Fruit fly (Drosophila melanogaster) ovary, adult (tissue): ENCODE results near the gene dpr2.

Experiments
- CG17801 ChIP-seq: fragments of 200-800 bp; optimal IDR thresholded peaks from 2 replicates; lab custom pipeline; 2019; ENCODE audit warnings: missing biosample characterization, mild to moderate bottlenecking, missing genetic modification characterization, moderate library complexity; ENCODE audit not compliant: partially characterized antibody

The dpr2 gene

dm6 chr2L:10963979-10964378, at the start of gene dpr2:
Gene dpr2 (minus strand): TSS chr2L:10964153.
- TF ChIP-seq CG17801 (GFP tag; lab: Kevin White, UChicago) = no peak

dm6 chr2L:11010999-11011398, 47.0 kb upstream of the dpr2 start, which contains the start of the genes Art8 and dUTPase:
Gene Art8 (minus strand): TSS chr2L:11011086.
Gene dUTPase (plus strand): TSS chr2L:11011312.
- peak; percentile 69 for TF ChIP-seq CG17801 (GFP tag; lab: Kevin White, UChicago)

DNA sequence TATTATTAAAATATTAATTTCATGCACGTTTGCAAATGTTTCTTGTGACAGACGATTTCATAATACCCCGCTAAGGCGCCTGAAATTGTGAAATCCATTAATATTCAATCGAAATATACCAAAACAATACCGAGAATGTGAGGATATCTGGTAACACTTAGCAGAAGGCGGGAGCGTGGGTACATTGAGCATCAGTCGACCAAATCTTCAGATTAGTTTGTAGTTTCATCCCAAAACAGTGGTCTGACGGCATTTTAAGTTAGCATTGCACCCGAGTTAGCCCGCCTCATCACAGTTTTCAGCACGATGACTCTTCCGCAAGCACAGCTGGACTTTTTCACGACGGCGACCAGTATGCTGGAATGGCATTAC, 40.7 kb upstream of the dpr2 start, which contains the start of gene Nup154:
Gene Nup154 (plus strand): TSS at position 147 of the 372 bp plus-strand sequence.
- no peak for TF ChIP-seq CG17801 (GFP tag; lab: Kevin White, UChicago)

dm6 chr2L:11003925-11004673, 40.1 kb upstream of the dpr2 start, which contains the start of gene RpL9:
Gene RpL9 (minus strand): TSS chr2L:11004189.
- peak; percentile 84 for TF ChIP-seq CG17801 (GFP tag; lab: Kevin White, UChicago)

- no peak for TF ChIP-seq CG17801 (GFP tag; lab: Kevin White, UChicago)
These were observed 37.6 kb upstream of the dpr2 start, which contains the start of the genes aub and lectin-33A for dm6 chr2L:11001376-11002122. Gene aub (minus strand): TSS chr2L:11001476. Gene lectin-33A (plus strand): TSS chr2L:11002072.

DNA sequence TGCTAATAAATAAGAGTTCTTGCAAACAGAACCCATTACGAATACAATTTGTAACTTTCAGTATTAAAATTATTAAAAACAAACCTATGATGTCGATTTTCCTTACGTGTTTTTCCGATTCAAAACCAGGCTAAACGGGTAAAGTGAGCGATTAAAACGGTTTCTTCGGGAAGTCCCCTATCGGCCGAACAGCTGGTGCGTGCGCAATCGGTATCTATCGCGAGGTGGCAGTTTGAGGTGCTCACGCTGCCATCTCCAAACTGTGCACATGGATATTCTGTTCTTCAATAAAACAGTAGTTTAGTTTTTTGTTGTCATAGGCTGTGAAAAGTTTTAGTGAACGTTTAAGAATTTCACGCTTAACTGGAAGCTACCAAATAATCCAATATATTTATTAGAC, 25.2 kb upstream of the dpr2 start, which contains the start of gene TTLL4A:
Gene TTLL4A (plus strand): TSS at position 240 of the 400 bp plus-strand sequence.
- peak; percentile 38 for TF ChIP-seq CG17801 (GFP tag; lab: Kevin White, UChicago)

DNA sequence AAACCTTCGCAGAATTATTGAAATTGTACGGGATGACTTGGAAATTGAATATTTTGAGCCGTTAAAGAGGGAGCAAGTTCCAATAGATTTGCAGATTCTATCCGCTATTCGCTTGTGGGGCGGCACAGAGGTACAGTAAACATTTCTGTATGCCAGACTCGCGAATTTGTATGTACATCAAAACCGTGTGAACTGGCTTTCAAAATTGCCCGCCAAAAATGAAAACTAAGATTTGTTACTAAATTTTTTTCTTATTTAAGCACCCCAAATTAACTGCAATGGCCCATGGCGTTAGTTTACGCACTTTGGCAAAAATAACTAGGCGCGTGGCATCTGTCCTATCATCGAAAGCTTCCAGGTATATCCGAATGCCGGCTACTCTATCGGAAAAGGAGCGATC, 24.1 kb upstream of the dpr2 start:
- TF ChIP-seq CG17801 (GFP tag; lab: Kevin White, UChicago) = no peak

DNA sequence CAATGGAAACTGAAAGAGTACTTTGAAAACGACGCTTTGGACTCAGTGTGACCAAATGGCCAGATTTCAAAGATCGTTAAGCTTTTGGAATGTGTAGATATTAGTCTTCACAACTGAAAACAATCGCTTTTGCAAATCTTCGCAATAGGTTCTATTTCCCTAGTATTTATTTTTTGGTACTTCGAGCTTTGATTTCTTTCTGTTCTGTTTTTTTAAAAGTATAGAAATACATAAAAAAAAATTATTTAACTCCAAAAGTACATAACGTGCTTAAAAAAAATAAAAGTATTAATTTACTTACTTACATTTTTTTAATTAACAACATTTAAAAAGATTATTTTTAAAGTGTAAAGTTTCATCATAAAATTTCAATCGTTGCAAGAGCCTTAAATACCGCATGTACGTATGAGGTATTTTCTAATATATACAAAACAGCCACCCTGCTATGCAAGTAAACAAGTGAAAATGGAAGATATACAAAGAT, 23.5 kb upstream of the dpr2 start, which contains the start of the genes piwi and CG12253:
Gene piwi (minus strand): TSS at position 51 of the 484 bp plus-strand sequence.
Gene CG12253 (plus strand): TSS at position 437 of the 484 bp plus-strand sequence.
- TF ChIP-seq CG17801 (GFP tag; lab: Kevin White, UChicago) = peak; percentile 6

dm6 chr2L:10986138-10986537, 22.2 kb upstream of the dpr2 start:
- peak; percentile 54 for TF ChIP-seq CG17801 (GFP tag; lab: Kevin White, UChicago)

dm6 chr2L:10976864-10977586, 13.1 kb upstream of the dpr2 start:
- peak; percentile 1 for TF ChIP-seq CG17801 (GFP tag; lab: Kevin White, UChicago)

- no peak for TF ChIP-seq CG17801 (GFP tag; lab: Kevin White, UChicago)
These were observed 12.3 kb upstream of the dpr2 start, which contains the start of the genes ATPsynG and SCAR for dm6 chr2L:10976046-10976863. Gene ATPsynG (minus strand): TSS chr2L:10976399. Gene SCAR (plus strand): TSS chr2L:10976772.

dm6 chr2L:10975193-10975592, 11.2 kb upstream of the dpr2 start, which contains the start of gene abo:
Gene abo (minus strand): TSS chr2L:10975293.
- TF ChIP-seq CG17801 (GFP tag; lab: Kevin White, UChicago) = no peak

DNA sequence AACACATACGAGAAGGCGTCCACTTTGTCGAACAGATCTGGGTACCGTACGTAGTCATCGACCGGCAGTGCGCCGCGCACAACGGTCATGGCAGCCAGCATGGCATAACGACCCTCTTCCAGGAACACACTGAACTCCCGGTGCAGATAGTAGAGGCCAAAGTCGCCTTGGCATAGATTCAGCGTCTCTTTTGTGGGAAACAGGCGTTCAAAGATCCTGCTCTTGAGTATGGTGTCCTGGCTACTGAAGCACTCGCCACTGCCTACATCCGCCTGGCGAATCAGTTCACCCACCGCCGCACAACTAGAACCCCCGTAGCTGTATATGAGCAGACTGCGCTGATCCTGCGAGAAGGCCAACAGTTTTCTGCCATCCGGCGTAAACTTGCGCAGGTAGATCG, 10.7 kb upstream of the dpr2 start:
- TF ChIP-seq CG17801 (GFP tag; lab: Kevin White, UChicago) = no peak
